Worm (Caenorhabditis elegans) whole organism, L4/young adult: ENCODE results near the gene W01F3.2.

ENCODE experiments used
- W03F9.2 ChIP-seq: fragments of 150-350 bp; optimal IDR thresholded peaks from 2 replicates; lab custom pipeline; 2014; ENCODE audit warnings: missing biosample characterization, missing genetic modification characterization
- dao-5 ChIP-seq: sonication (generic microtip); optimal IDR thresholded peaks from 2 replicates; lab custom pipeline; 2016; ENCODE audit warnings: missing genotype, missing genetic modification characterization, moderate library complexity, missing compliant biosample characterization
- him-1 ChIP-seq: sonication (generic microtip); optimal IDR thresholded peaks from 2 replicates; lab custom pipeline; 2016; ENCODE audit warnings: missing genotype, missing genetic modification reagents, missing genetic modification characterization, missing compliant biosample characterization

ce11 chrV:20698266-20698665 lies 38.1 kb downstream of the W01F3.2 start, which contains the start of gene F53F8.7:
- TF ChIP-seq dao-5, result no peak
- no peak for TF ChIP-seq W03F9.2 (tag; lab: Kevin White, UChicago)
- no peak for TF ChIP-seq him-1
